Fruit fly (Drosophila melanogaster) Kc167 (cell line): ENCODE data around the gene rb.

ENCODE experiments used
- Myc ChIP-seq: fragments of >200 bp; optimal IDR thresholded peaks from 2 replicates; lab custom pipeline; 2017; ENCODE audit warnings: missing external identifiers
- Sin3A ChIP-seq: fragments of >200 bp; optimal IDR thresholded peaks from 2 replicates; lab custom pipeline; 2018; ENCODE audit warnings: missing external identifiers
- h ChIP-seq: fragments of >200 bp; optimal IDR thresholded peaks from 3 replicates; lab custom pipeline; 2018; ENCODE audit warnings: missing external identifiers
- insv ChIP-seq: fragments of >200 bp; optimal IDR thresholded peaks from 3 replicates; lab custom pipeline; 2018; ENCODE audit warnings: missing external identifiers
- psq ChIP-seq: fragments of >200 bp; optimal IDR thresholded peaks from 2 replicates; lab custom pipeline; 2017; ENCODE audit warnings: missing external identifiers
- ttk ChIP-seq: sonication (Bioruptor generic); optimal IDR thresholded peaks from 2 replicates; lab custom pipeline; 2017; ENCODE audit warnings: missing external identifiers

rb gene

DNA sequence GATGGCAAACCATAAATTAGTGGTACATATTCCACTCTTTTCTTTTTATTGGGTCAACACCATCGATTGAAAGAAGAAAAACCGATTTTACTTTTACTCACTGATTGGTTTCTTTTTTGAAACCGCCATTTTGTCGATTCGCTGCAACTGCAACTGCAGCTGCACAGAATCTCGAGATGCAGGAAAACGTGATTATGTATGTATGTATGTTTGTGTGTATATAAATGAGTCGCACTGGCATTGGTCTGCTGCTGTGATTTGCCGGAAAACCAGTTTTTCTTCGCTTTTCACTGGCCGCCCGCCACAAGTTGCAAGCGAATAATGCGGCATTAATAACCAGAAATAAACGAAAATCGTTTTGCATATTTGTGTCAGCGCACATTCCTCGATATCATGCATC is 14.3 kb upstream of the rb start:
- TF ChIP-seq psq = no peak
- TF ChIP-seq insv (lab: Kevin White, UChicago) = no peak
- no peak for TF ChIP-seq Myc (lab: Kevin White, UChicago)
- no peak for TF ChIP-seq ttk
- no peak for TF ChIP-seq h (lab: Kevin White, UChicago)
- no peak for TF ChIP-seq Sin3A (lab: Kevin White, UChicago)

DNA sequence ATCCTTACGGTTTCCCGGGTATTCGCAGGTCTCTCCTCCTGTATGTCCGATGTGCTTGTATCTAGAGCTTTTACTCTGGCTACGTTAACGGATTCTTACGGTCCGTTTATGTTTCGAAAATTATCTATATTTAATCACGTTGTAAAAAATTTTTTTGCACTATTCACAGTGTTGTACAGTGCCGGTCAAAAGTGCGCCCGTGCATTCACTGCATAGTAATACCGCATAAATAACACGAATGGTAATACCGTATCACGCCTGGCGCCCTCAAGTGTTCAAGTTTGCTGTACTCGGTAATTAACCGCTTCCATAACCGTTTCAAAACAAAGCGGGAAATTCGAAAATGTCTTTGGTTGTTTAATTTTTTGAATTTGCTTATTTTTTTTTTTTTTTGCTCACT is 13.6 kb upstream of the rb start, which contains the start of gene CG11444:
CG11444 (minus strand) TSS at position 400 of the 400 bp plus-strand sequence.
- TF ChIP-seq Sin3A (lab: Kevin White, UChicago) = no peak
- no peak for TF ChIP-seq ttk
- TF ChIP-seq Myc (lab: Kevin White, UChicago) = no peak
- no peak for TF ChIP-seq psq
- TF ChIP-seq insv (lab: Kevin White, UChicago) = no peak
- no peak for TF ChIP-seq h (lab: Kevin White, UChicago)

DNA sequence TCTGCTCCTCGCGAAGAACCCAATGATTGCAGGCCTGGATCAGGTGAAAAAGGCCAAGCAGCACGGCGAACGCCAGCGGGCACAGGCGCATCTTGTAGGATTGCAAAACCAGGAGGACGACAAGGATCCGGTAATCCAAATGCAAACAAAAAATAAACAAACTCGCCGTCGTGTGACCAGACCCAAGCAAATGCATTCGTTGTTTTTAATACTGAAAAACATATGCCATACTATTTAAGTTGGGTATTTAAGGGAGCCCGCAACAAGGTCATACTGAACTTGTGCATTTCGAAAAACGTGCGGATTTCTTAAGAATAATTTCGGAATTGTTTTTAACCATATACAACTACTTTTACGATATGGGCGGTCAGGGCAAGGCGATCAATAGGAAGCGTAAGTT is 11.3 kb upstream of the rb start, which contains the start of the genes CG11436 and CG3527:
CG11436 (minus strand) TSS at position 162 of the 400 bp plus-strand sequence.
CG3527 (plus strand) TSS at position 257 of the 400 bp plus-strand sequence.
- TF ChIP-seq insv (lab: Kevin White, UChicago) (no peak), psq (no peak), ttk (no peak), h (lab: Kevin White, UChicago) (no peak), Sin3A (lab: Kevin White, UChicago) (no peak), Myc (lab: Kevin White, UChicago) (no peak)

DNA sequence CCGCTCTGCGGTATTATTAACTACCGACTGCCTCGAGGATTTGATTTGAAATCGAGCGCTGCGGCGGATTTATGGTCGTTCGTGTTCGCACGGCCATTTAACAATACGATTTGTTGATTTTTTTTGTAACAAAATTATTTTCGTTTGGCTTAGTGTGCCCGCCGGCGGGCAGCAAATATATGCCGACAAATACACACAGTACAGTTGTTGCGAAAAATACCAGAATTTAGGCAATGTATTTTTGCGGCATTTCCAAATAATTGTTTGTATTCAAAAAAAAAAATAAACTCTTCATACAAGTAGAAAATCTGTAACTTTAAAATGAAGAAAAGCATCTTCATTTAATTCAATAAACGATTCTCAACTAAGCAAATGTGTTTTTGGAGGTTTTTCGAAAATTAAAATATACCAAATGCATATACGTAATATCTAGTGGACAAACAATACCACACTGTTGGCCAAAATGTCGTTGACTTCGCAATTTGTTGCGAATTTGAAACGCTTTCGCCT is 8.2 kb upstream of the rb start, which contains the start of the genes Usf and CG15912:
Usf (minus strand) TSS at position 184 of the 510 bp plus-strand sequence.
CG15912 (plus strand) TSS at position 460 of the 510 bp plus-strand sequence.
- TF ChIP-seq h (lab: Kevin White, UChicago) (no peak), Myc (lab: Kevin White, UChicago) (no peak), ttk (no peak), insv (lab: Kevin White, UChicago) (no peak), psq (no peak), Sin3A (lab: Kevin White, UChicago) (no peak)

DNA sequence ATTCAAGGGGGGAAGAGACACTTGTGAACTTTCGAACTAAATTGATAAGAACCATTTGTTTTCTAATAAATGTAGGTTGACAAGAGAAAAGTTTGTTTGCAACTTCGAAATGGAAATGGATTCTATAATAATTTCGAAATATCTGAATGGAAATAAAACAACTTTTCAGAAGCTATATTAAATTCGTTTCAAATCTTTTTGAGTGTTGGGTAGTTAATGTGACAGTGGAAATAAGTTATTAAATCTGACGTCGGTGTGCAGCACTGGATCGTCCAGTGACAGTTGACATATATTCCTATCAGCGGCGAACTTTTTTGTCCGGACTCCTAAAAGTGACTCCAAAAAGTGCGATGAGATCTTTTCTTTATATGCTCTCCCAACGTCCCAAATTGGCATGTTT is 1.9 kb upstream of the rb start, which contains the start of gene CG3568:
CG3568 (plus strand) TSS at position 278 of the 400 bp plus-strand sequence.
- TF ChIP-seq ttk (no peak), Sin3A (lab: Kevin White, UChicago) (no peak), insv (lab: Kevin White, UChicago) (no peak), psq (no peak), Myc (lab: Kevin White, UChicago) (no peak), h (lab: Kevin White, UChicago) (no peak)

DNA sequence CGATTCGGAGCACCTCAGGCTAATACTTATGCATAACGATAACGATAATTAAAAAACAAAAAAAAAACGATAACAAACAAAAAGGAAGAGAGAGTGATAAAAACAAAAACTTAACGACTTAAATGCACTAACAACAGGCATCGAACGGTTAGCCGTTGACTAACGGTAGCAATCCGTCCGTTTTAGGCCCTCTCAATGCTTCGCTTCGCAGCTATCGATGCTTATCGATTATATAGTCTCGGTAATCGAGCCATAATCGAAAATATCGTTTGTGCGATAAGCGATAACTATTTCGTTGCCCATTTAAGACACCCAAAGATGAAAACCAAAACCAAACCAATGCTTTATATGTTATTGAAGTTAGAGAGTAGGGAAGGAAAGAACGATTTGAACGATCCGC is 6.4 kb downstream of the rb start:
- TF ChIP-seq ttk = no peak
- TF ChIP-seq Sin3A (lab: Kevin White, UChicago) = no peak
- TF ChIP-seq insv (lab: Kevin White, UChicago) = no peak
- TF ChIP-seq Myc (lab: Kevin White, UChicago) = no peak

DNA sequence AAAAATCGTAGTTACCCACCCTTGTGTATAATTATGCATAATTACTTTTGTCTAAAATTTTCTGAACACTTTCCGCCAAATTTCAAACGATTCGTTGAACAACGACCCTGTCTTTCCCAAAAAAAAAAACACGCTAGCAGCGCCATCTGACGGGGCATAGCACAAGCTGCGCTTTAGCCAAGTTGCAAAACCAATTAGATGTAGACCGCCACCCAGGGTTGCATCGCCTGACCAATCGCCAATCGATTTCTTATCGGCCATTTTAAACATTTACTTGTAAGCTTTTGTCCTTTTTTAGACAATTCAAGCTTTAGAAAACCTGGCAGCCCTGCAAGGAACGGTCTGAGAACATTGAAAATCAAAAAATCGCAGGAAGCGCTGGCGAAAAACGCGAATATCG is 10.5 kb downstream of the rb start, which contains the start of gene CG3556:
CG3556 (plus strand) TSS at position 323 of the 400 bp plus-strand sequence.
- TF ChIP-seq h (lab: Kevin White, UChicago) (no peak), Sin3A (lab: Kevin White, UChicago) (no peak), ttk (no peak), insv (lab: Kevin White, UChicago) (no peak), psq (no peak), Myc (lab: Kevin White, UChicago) (no peak)

DNA sequence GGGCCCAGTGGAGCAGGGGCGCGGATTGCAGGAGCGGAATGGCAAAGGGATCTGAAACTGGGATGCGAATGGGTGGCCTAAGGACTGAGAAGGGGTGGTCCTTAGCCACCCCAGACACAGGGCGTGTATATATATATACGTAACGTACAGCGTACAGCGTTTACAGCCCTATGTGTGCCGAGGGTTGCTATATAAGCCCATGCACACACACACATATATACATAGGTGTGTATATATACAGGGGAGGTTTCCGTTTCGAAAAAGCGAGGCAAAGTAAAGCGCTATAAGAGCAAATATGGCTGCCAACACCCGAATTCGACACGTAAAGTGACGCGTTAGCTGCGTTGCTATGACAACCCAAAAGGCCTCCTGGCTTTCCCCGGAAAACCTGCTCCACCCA is 13.7 kb downstream of the rb start:
- TF ChIP-seq insv (lab: Kevin White, UChicago) (no peak), h (lab: Kevin White, UChicago) (no peak), ttk (no peak), Myc (lab: Kevin White, UChicago) (no peak), Sin3A (lab: Kevin White, UChicago) (no peak), psq (no peak)

DNA sequence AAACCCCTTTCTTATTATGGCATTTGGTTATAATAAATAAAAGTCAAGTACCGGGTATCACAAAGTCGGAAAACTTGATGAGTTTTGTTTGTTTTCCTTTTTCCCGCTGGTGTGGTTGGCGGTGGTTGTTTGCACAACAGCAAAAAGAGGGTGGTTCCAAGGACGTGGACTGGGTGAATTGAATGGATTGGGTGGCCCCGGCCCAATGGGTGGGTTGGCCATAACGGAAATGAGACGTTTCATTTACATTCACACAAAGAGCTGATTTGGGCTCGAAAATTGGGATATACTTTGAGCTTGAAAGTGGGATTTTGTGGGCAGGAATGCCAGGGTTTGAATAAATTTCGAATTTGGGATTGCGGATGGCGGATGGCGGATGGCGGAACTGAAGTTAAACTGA is 19.5 kb downstream of the rb start:
- TF ChIP-seq insv (lab: Kevin White, UChicago) (no peak), ttk (no peak), Sin3A (lab: Kevin White, UChicago) (no peak), Myc (lab: Kevin White, UChicago) (no peak), psq (no peak), h (lab: Kevin White, UChicago) (no peak)

DNA sequence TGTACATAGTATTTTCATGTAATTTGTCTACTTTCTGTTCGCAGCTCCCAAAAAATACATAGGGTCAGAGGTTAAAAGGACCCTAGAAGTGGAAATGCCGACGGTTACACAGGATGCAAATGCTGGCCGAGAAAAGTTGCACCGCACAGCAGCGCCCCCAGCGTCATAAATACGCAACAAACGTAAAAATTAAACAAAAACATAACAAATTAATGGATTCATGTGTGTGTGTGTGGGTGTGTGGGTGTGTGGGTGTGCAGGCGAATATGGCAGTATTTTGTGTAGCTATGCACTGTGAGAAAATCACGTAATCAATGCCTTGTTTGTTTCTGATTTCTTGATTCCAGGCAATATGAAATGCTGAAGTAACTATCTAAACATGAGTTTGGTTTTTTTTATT is 28.9 kb downstream of the rb start:
- TF ChIP-seq ttk (no peak), Sin3A (lab: Kevin White, UChicago) (no peak), insv (lab: Kevin White, UChicago) (no peak)

DNA sequence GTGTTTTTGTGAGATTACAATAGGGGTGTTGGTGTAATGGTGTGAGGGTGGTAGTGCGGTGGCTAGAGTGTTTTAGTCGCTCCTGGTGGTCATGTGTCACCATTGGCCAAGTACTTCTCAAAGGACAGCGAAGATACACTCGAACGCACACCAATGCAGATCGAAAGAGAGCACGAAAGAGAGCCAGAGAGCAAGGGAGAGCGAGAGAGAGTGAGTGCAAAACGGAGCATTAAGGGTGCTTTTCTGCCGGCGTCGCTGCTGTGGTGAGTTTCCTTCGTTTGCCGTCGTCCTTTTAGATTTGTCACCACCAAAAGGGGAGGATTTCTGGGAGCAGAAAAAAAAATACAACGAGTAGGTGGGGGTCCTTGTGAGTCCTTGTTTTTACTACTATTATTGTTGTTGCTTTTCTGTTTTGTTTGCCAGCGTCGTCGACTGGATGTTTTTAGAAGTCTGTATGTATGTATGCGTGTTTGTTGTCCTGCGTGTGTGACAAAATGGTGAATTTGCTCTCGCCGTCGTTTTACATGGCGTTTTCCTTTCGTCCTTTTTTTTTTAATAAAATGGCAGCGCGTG is 32.3 kb downstream of the rb start:
- TF ChIP-seq Myc (lab: Kevin White, UChicago) (no peak), ttk (no peak), h (lab: Kevin White, UChicago) (no peak), Sin3A (lab: Kevin White, UChicago) (no peak), insv (lab: Kevin White, UChicago) (no peak), psq (no peak)

DNA sequence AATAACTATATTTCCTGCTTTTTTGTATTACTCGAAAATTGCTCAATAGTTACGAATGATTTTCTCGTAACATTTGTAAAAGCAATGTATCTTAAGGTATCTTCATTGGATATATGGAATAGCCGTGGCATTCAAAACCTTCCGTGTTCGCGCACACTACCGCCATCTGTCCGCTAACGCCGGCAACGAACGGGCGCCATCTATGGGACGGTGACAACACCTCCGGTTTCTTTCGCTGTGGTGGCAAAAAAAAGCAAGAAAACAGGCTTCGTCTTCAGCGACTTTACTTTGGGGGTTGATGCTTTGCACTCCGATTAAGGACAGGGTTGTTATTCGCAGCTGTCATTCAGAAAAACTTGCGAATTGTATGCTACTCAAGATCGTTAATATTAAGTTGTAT is 33.3 kb downstream of the rb start:
- TF ChIP-seq h (lab: Kevin White, UChicago) = no peak
- no peak for TF ChIP-seq Sin3A (lab: Kevin White, UChicago)
- TF ChIP-seq Myc (lab: Kevin White, UChicago) = no peak
- no peak for TF ChIP-seq insv (lab: Kevin White, UChicago)
- no peak for TF ChIP-seq ttk
- no peak for TF ChIP-seq psq
